Worm (Caenorhabditis elegans) whole organism, young adult: Measurements from ENCODE around the gene sod-1.

ENCODE experiments used
- B0261.1 ChIP-seq: sonication (generic microtip); optimal IDR thresholded peaks from 2 replicates; lab custom pipeline; 2016; ENCODE audit warnings: mild to moderate bottlenecking, missing genetic modification characterization, moderate library complexity, missing compliant biosample characterization
- D2030.7 ChIP-seq: fragments of 200-800 bp; sonication (Bioruptor generic); IDR thresholded peaks from 2 replicates; pipeline ENCODE4 v1.3.6; 2022; ENCODE audit warnings: missing genetic modification reagents, missing genetic modification characterization, missing compliant biosample characterization
- F22D6.2 ChIP-seq: sonication (generic microtip); optimal IDR thresholded peaks from 2 replicates; lab custom pipeline; 2016; ENCODE audit warnings: mild to moderate bottlenecking, missing genetic modification characterization, missing compliant biosample characterization
- F33H1.4 ChIP-seq: fragments of 200-800 bp; sonication (Bioruptor generic); IDR thresholded peaks from 2 replicates; pipeline ENCODE4 v1.3.6; 2022; ENCODE audit warnings: missing genetic modification reagents, missing genetic modification characterization, missing compliant biosample characterization
- F37B4.10 ChIP-seq: fragments of 200-800 bp; sonication (Bioruptor generic); IDR thresholded peaks from 2 replicates; pipeline ENCODE4 v1.3.6; 2022; ENCODE audit warnings: missing genetic modification characterization, missing compliant biosample characterization
- F49E8.2 ChIP-seq: sonication (generic microtip); optimal IDR thresholded peaks from 3 replicates; lab custom pipeline; 2017; ENCODE audit warnings: missing genetic modification characterization, mild to moderate bottlenecking, missing compliant biosample characterization, antibody characterized with exemption, moderate library complexity; ENCODE audit not compliant: insufficient read depth
- F52B5.7 ChIP-seq: sonication (generic microtip); optimal IDR thresholded peaks from 2 replicates; lab custom pipeline; 2016; ENCODE audit warnings: mild to moderate bottlenecking, missing genetic modification characterization, missing compliant biosample characterization
- F57A8.1 ChIP-seq: fragments of 200-800 bp; sonication (Bioruptor generic); optimal IDR thresholded peaks from 2 replicates; lab custom pipeline; 2018; ENCODE audit warnings: mild to moderate bottlenecking, missing genetic modification characterization, moderate library complexity, missing compliant biosample characterization
- T07F8.4 ChIP-seq: sonication (generic microtip); optimal IDR thresholded peaks from 2 replicates; lab custom pipeline; 2016; ENCODE audit warnings: mild to moderate bottlenecking, missing genetic modification characterization, moderate library complexity, missing compliant biosample characterization
- T26A5.8 ChIP-seq: sonication (generic microtip); optimal IDR thresholded peaks from 2 replicates; lab custom pipeline; 2016; ENCODE audit warnings: missing genetic modification characterization, missing compliant biosample characterization
- Y56A3A.18 ChIP-seq: fragments of 200-800 bp; sonication (Bioruptor generic); IDR thresholded peaks from 2 replicates; pipeline ENCODE4 v1.3.6; 2022; ENCODE audit warnings: missing genetic modification reagents, missing genetic modification characterization, missing compliant biosample characterization
- Y79H2A.3 ChIP-seq: fragments of 200-800 bp; sonication (Bioruptor generic); conservative IDR thresholded peaks from 2 replicates; pipeline ENCODE4 v1.3.6; 2022; ENCODE audit warnings: missing genetic modification reagents, missing genetic modification characterization, missing compliant biosample characterization
- Y95B8A.8 ChIP-seq: fragments of 200-800 bp; sonication (Bioruptor generic); IDR thresholded peaks from 2 replicates; pipeline ENCODE4 v1.3.6; 2022; ENCODE audit warnings: missing genetic modification reagents, missing genetic modification characterization, missing compliant biosample characterization
- akir-1 ChIP-seq: fragments of 200-800 bp; sonication (Bioruptor generic); optimal IDR thresholded peaks from 2 replicates; lab custom pipeline; 2018; ENCODE audit warnings: mild to moderate bottlenecking, missing genetic modification characterization, moderate library complexity, missing compliant biosample characterization
- ama-1 ChIP-seq, 3 experiments: fragments of 150-350 bp in 1 of 3; sonication (generic microtip) in 2 of 3; optimal IDR thresholded peaks; 2 replicates each; lab custom pipeline; 2014 to 2018; ENCODE audit warnings: missing biosample characterization in 2 of 3, missing genetic modification characterization in 2 of 3, missing genetic modification reagents in 2 of 3
- athp-1 ChIP-seq: sonication (generic microtip); optimal IDR thresholded peaks from 2 replicates; lab custom pipeline; 2017; ENCODE audit warnings: mild to moderate bottlenecking, missing genetic modification characterization, missing compliant biosample characterization
- bed-2 ChIP-seq: fragments of 200-800 bp; sonication (Bioruptor generic); IDR thresholded peaks from 2 replicates; pipeline ENCODE4 v1.3.6; 2022; ENCODE audit warnings: missing genetic modification reagents, missing genetic modification characterization, missing compliant biosample characterization
- cebp-2 ChIP-seq: fragments of 200-800 bp; sonication (Bioruptor generic); IDR thresholded peaks from 2 replicates; pipeline ENCODE4 v1.3.6; 2022; ENCODE audit warnings: missing genetic modification characterization, missing compliant biosample characterization
- ceh-58 ChIP-seq: fragments of 200-800 bp; sonication (Bioruptor generic); IDR thresholded peaks from 2 replicates; pipeline ENCODE4 v1.3.6; 2022; ENCODE audit warnings: missing genetic modification characterization, missing compliant biosample characterization
- ceh-79 ChIP-seq: sonication (generic microtip); optimal IDR thresholded peaks from 2 replicates; lab custom pipeline; 2017; ENCODE audit warnings: mild to moderate bottlenecking, missing genetic modification characterization, missing compliant biosample characterization
- ceh-91 ChIP-seq: fragments of 200-800 bp; sonication (Bioruptor generic); IDR thresholded peaks from 2 replicates; pipeline ENCODE4 v1.3.6; 2022; ENCODE audit warnings: missing genetic modification reagents, missing genetic modification characterization, missing compliant biosample characterization
- chd-7 ChIP-seq: sonication (generic microtip); optimal IDR thresholded peaks from 2 replicates; lab custom pipeline; 2016; ENCODE audit warnings: mild to moderate bottlenecking, missing genetic modification characterization, moderate library complexity, missing compliant biosample characterization
- die-1 ChIP-seq: sonication (generic microtip); optimal IDR thresholded peaks from 2 replicates; lab custom pipeline; 2016; ENCODE audit warnings: missing genotype, mild to moderate bottlenecking, missing genetic modification characterization, missing compliant biosample characterization
- egl-44 ChIP-seq: fragments of 200-800 bp; sonication (Bioruptor generic); IDR thresholded peaks from 2 replicates; pipeline ENCODE4 v1.3.6; 2022; ENCODE audit warnings: missing genetic modification reagents, missing genetic modification characterization, missing compliant biosample characterization
- egrh-3 ChIP-seq: fragments of 200-800 bp; sonication (Bioruptor generic); IDR thresholded peaks from 2 replicates; pipeline ENCODE4 v1.3.6; 2022; ENCODE audit warnings: missing genetic modification reagents, missing genetic modification characterization, missing compliant biosample characterization
- ets-4 ChIP-seq: fragments of 200-800 bp; sonication (Bioruptor generic); optimal IDR thresholded peaks from 2 replicates; lab custom pipeline; 2018; ENCODE audit warnings: mild to moderate bottlenecking, missing genetic modification characterization, missing compliant biosample characterization
- him-1 ChIP-seq: sonication (generic microtip); optimal IDR thresholded peaks from 2 replicates; lab custom pipeline; 2016; ENCODE audit warnings: missing genotype, missing genetic modification reagents, missing genetic modification characterization, missing compliant biosample characterization
- hmg-1.2 ChIP-seq: fragments of 200-800 bp; sonication (Bioruptor generic); IDR thresholded peaks from 2 replicates; pipeline ENCODE4 v1.3.6; 2022; ENCODE audit warnings: missing genetic modification reagents, missing genetic modification characterization, missing compliant biosample characterization
- hmg-20 ChIP-seq: fragments of 200-800 bp; sonication (Bioruptor generic); IDR thresholded peaks from 2 replicates; pipeline ENCODE4 v1.3.6; 2022; ENCODE audit warnings: missing genetic modification reagents, missing genetic modification characterization, missing compliant biosample characterization
- hsf-1 ChIP-seq: fragments of 200-800 bp; sonication (Bioruptor generic); IDR thresholded peaks from 2 replicates; pipeline ENCODE4 v1.3.6; 2022; ENCODE audit warnings: missing genetic modification reagents, missing genetic modification characterization, missing compliant biosample characterization
- lsy-27 ChIP-seq: sonication (generic microtip); optimal IDR thresholded peaks from 2 replicates; lab custom pipeline; 2017; ENCODE audit warnings: missing genetic modification characterization, mild to moderate bottlenecking, missing compliant biosample characterization, antibody characterized with exemption, missing genotype, borderline replicate concordance; ENCODE audit not compliant: insufficient read depth
- madf-10 ChIP-seq: sonication (generic microtip); optimal IDR thresholded peaks from 2 replicates; lab custom pipeline; 2016; ENCODE audit warnings: mild to moderate bottlenecking, missing genetic modification characterization, missing compliant biosample characterization
- madf-6 ChIP-seq: fragments of 200-800 bp; sonication (Bioruptor generic); IDR thresholded peaks from 2 replicates; pipeline ENCODE4 v1.3.6; 2022; ENCODE audit warnings: missing genetic modification reagents, missing genetic modification characterization, missing compliant biosample characterization
- madf-8 ChIP-seq: fragments of 200-800 bp; sonication (Bioruptor generic); conservative IDR thresholded peaks from 2 replicates; pipeline ENCODE4 v1.3.6; 2022; ENCODE audit warnings: missing genetic modification reagents, missing genetic modification characterization, missing compliant biosample characterization
- mcd-1 ChIP-seq: fragments of 200-800 bp; sonication (Bioruptor generic); IDR thresholded peaks from 2 replicates; pipeline ENCODE4 v1.3.6; 2022; ENCODE audit warnings: missing genetic modification reagents, missing genetic modification characterization, missing compliant biosample characterization
- mel-28 ChIP-seq: sonication (generic microtip); optimal IDR thresholded peaks from 2 replicates; lab custom pipeline; 2016; ENCODE audit warnings: borderline replicate concordance, mild to moderate bottlenecking, missing genetic modification characterization, missing compliant biosample characterization
- mes-4 ChIP-seq: sonication (generic microtip); optimal IDR thresholded peaks from 2 replicates; lab custom pipeline; 2016; ENCODE audit warnings: missing genotype, missing genetic modification characterization, missing compliant biosample characterization
- nhr-179 ChIP-seq: sonication (generic microtip); optimal IDR thresholded peaks from 2 replicates; lab custom pipeline; 2016; ENCODE audit warnings: mild to moderate bottlenecking, missing genetic modification characterization, missing compliant biosample characterization
- nhr-27 ChIP-seq: fragments of 200-800 bp; sonication (Bioruptor generic); optimal IDR thresholded peaks from 2 replicates; lab custom pipeline; 2018; ENCODE audit warnings: mild to moderate bottlenecking, missing genetic modification characterization, moderate library complexity, missing compliant biosample characterization
- nhr-80 ChIP-seq: sonication (generic microtip); optimal IDR thresholded peaks from 2 replicates; lab custom pipeline; 2016; ENCODE audit warnings: missing genetic modification characterization, missing compliant biosample characterization
- pbrm-1 ChIP-seq: fragments of 200-800 bp; sonication (Bioruptor generic); IDR thresholded peaks from 2 replicates; pipeline ENCODE4 v1.3.6; 2022; ENCODE audit warnings: missing genetic modification reagents, missing genetic modification characterization, missing compliant biosample characterization
- repo-1 ChIP-seq: sonication (generic microtip); optimal IDR thresholded peaks from 2 replicates; lab custom pipeline; 2017; ENCODE audit warnings: mild to moderate bottlenecking, missing genetic modification characterization, missing compliant biosample characterization
- snpc-1.3 ChIP-seq: sonication (generic microtip); optimal IDR thresholded peaks from 2 replicates; lab custom pipeline; 2017; ENCODE audit warnings: missing genetic modification characterization, mild to moderate bottlenecking, missing compliant biosample characterization, antibody characterized with exemption, moderate library complexity, missing genotype, missing genetic modification reagents; ENCODE audit not compliant: insufficient read depth
- somi-1 ChIP-seq: fragments of 200-800 bp; sonication (Bioruptor generic); optimal IDR thresholded peaks from 2 replicates; lab custom pipeline; 2018; ENCODE audit warnings: mild to moderate bottlenecking, missing genetic modification characterization, missing compliant biosample characterization
- unc-130 ChIP-seq: sonication (generic microtip); optimal IDR thresholded peaks from 2 replicates; lab custom pipeline; 2016; ENCODE audit warnings: missing genetic modification reagents, missing genetic modification characterization, missing compliant biosample characterization
- xnd-1 ChIP-seq: sonication (generic microtip); optimal IDR thresholded peaks from 2 replicates; lab custom pipeline; 2016; ENCODE audit warnings: missing genotype, missing genetic modification reagents, missing genetic modification characterization, missing compliant biosample characterization
- ztf-22 ChIP-seq: fragments of 200-800 bp; sonication (Bioruptor generic); optimal IDR thresholded peaks from 2 replicates; lab custom pipeline; 2018; ENCODE audit warnings: mild to moderate bottlenecking, missing genetic modification characterization, moderate library complexity, missing compliant biosample characterization
- ztf-26 ChIP-seq: sonication (generic microtip); optimal IDR thresholded peaks from 2 replicates; lab custom pipeline; 2017; ENCODE audit warnings: missing genetic modification characterization, missing compliant biosample characterization
- ztf-28 ChIP-seq: fragments of 200-800 bp; sonication (Bioruptor generic); IDR thresholded peaks from 2 replicates; pipeline ENCODE4 v1.3.6; 2022; ENCODE audit warnings: missing genetic modification reagents, missing genetic modification characterization, missing compliant biosample characterization

sod-1 gene

DNA sequence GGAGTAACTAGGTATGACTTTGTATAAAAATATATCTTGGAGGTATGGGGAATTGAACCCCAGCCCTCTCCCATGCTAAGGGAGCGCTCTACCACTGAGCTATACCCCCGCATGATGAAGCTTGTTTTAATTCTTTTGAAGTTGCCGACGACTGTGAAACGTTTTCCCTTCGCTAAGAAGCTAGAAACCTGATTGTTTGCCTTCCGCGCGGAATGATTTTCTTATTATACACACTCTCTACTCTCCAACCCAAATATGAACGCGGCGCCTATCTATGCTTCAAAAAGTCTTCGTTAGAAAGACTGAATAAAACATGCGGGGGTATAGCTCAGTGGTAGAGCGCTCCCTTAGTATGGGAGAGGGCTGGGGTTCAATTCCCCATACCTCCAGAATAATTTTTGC lies 29.3 kb upstream of the sod-1 start (continued):
- TF ChIP-seq mes-4 (peak; percentile 62), T26A5.8 (tag; lab: Kevin White, UChicago) (no peak), madf-6 (GFP tag; lab: Robert Waterston, UW) (peak; percentile 57), akir-1 (GFP tag; lab: Kevin White, UChicago) (no peak), Y56A3A.18 (GFP tag; lab: Robert Waterston, UW) (no peak), nhr-179 (tag; lab: Kevin White, UChicago) (no peak), somi-1 (GFP tag; lab: Kevin White, UChicago) (no peak), him-1 (tag; lab: Kevin White, UChicago) (peak; percentile 72), F22D6.2 (tag; lab: Kevin White, UChicago) (no peak), T07F8.4 (tag; lab: Kevin White, UChicago) (no peak), nhr-27 (tag; lab: Kevin White, UChicago) (no peak), pbrm-1 (GFP tag; lab: Robert Waterston, UW) (no peak), ets-4 (no peak), unc-130 (GFP tag; lab: Kevin White, UChicago) (no peak), Y95B8A.8 (GFP tag; lab: Robert Waterston, UW) (no peak), lsy-27 (no peak), mel-28 (tag; lab: Kevin White, UChicago) (no peak), ceh-79 (tag; lab: Kevin White, UChicago) (no peak), bed-2 (no peak), ztf-22 (no peak), madf-8 (0 out of 2 replicates have a peak, but pooled peaks have one; percentile 9), chd-7 (tag; lab: Kevin White, UChicago) (no peak), snpc-1.3 (tag; lab: Kevin White, UChicago) (peak; percentile 34), die-1 (tag; lab: Kevin White, UChicago) (peak; percentile 68), F37B4.10 (GFP tag; lab: Robert Waterston, UW) (no peak), ztf-26 (tag; lab: Kevin White, UChicago) (no peak), ama-1 (optimal IDR thresholded peaks at IDR 0.05; lab: Kevin White, UChicago) (no peak), ama-1 (GFP tag; optimal IDR thresholded peaks at IDR 0.05; lab: Kevin White, UChicago) (no peak), D2030.7 (GFP tag; lab: Robert Waterston, UW) (peak; percentile 52; the same call in 1 of the 2 replicates), F57A8.1 (GFP tag; lab: Kevin White, UChicago) (no peak)

DNA sequence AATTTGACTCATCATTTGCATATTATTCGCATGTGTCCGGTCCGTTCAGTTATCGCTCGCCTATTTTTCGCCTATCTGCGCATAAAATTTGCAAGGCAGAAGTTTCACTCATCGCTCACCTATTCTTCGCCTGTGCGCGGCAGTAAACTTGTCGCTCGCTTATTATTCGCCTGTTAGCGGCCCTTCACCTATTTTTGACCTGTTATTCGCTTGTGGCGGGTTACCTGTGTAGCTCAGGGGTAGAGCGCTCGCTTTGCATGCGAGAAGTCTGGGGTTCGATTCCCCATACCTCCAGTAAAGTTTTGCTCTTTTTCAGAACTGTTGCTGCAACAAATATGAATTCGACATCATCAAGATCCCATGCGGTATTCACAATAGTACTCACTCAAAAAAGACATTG lies 27.7 kb upstream of the sod-1 start:
- TF ChIP-seq B0261.1 (tag; lab: Kevin White, UChicago) (peak; percentile 87), him-1 (tag; lab: Kevin White, UChicago) (peak; percentile 85), F49E8.2 (tag; lab: Kevin White, UChicago) (peak; percentile 21), nhr-80 (tag; lab: Kevin White, UChicago) (peak; percentile 9), mcd-1 (GFP tag; lab: Robert Waterston, UW) (peak; percentile 64; the same call in 1 of the 2 replicates), F52B5.7 (tag; lab: Kevin White, UChicago) (peak; percentile 72), F33H1.4 (GFP tag; lab: Robert Waterston, UW) (peak; percentile 52), Y79H2A.3 (peak; percentile 78), ztf-28 (peak; percentile 85), madf-10 (tag; lab: Kevin White, UChicago) (peak; percentile 27), hmg-20 (peak; percentile 64), egl-44 (GFP tag; lab: Robert Waterston, UW) (peak; percentile 94), die-1 (tag; lab: Kevin White, UChicago) (peak; percentile 91), xnd-1 (tag; lab: Kevin White, UChicago) (peak; percentile 9), ceh-58 (peak; percentile 52; the same call in 1 of the 2 replicates), egrh-3 (peak; percentile 65), snpc-1.3 (tag; lab: Kevin White, UChicago) (peak; percentile 15), athp-1 (tag; lab: Kevin White, UChicago) (peak; percentile 63), cebp-2 (GFP tag; lab: Robert Waterston, UW) (peak; percentile 96), hsf-1 (peak; percentile 66), ceh-91 (GFP tag; lab: Robert Waterston, UW) (0 out of 2 replicates have a peak, but pooled peaks have one; percentile 18), hmg-1.2 (GFP tag; lab: Robert Waterston, UW) (peak; percentile 76), repo-1 (peak; percentile 54)
